Fruit fly (Drosophila melanogaster) whole organism, embryonic: ENCODE measurements around the gene CG33770.

Experiments
- BEAF-32 ChIP-seq: fragments of 200-800 bp; sonication (Bioruptor generic); optimal IDR thresholded peaks from 3 replicates; lab custom pipeline; 2017; ENCODE audit warnings: missing biosample characterization, missing genetic modification characterization, mild to moderate bottlenecking, moderate library complexity, missing genetic modification reagents
- CG10565 ChIP-seq: fragments of 200-800 bp; sonication (Bioruptor generic); optimal IDR thresholded peaks from 3 replicates; lab custom pipeline; 2016; ENCODE audit warnings: missing biosample characterization, mild to moderate bottlenecking, missing genetic modification characterization
- ab ChIP-seq: fragments of 200-800 bp; sonication (Bioruptor generic); optimal IDR thresholded peaks from 2 replicates; lab custom pipeline; 2016; ENCODE audit warnings: missing biosample characterization, missing genetic modification characterization
- pho ChIP-seq: fragments of 200-800 bp; sonication (Bioruptor generic); optimal IDR thresholded peaks from 2 replicates; lab custom pipeline; 2016; ENCODE audit warnings: missing biosample characterization, missing genetic modification characterization
- tin ChIP-seq: fragments of 200-800 bp; sonication (Bioruptor generic); optimal IDR thresholded peaks from 3 replicates; lab custom pipeline; 2016; ENCODE audit warnings: missing biosample characterization, missing genetic modification characterization
- ttk ChIP-seq: fragments of 200-800 bp; sonication (Bioruptor generic); IDR thresholded peaks from 2 replicates; pipeline ENCODE4 v2.1.2; 2022; ENCODE audit warnings: missing biosample characterization, missing genetic modification characterization

dm6 chr3L:22671699-22672276 is 23.3 kb downstream of the CG33770 start:
- no peak for TF ChIP-seq tin (GFP tag; lab: Kevin White, UChicago)
- TF ChIP-seq CG10565 (GFP tag; lab: Kevin White, UChicago): no peak
- TF ChIP-seq ttk (GFP tag; lab: Robert Waterston, UW): no peak
- TF ChIP-seq BEAF-32: no peak
- TF ChIP-seq ab (GFP tag; lab: Kevin White, UChicago): no peak
- no peak for TF ChIP-seq pho
